Worm (Caenorhabditis elegans) whole organism, late embryonic: ENCODE data around the gene bath-33.

Experiments
- ahr-1 ChIP-seq: sonication (generic microtip); optimal IDR thresholded peaks from 2 replicates; lab custom pipeline; 2016; ENCODE audit warnings: missing genetic modification characterization, missing compliant biosample characterization
- ceh-22 ChIP-seq: sonication (generic microtip); optimal IDR thresholded peaks from 2 replicates; lab custom pipeline; 2017; ENCODE audit warnings: missing biosample characterization, missing genetic modification characterization
- ceh-30 ChIP-seq: fragments of 150-350 bp; optimal IDR thresholded peaks from 2 replicates; lab custom pipeline; 2014; ENCODE audit warnings: missing biosample characterization, missing genetic modification characterization
- ceh-31 ChIP-seq: sonication (generic microtip); optimal IDR thresholded peaks from 2 replicates; lab custom pipeline; 2016; ENCODE audit warnings: missing genetic modification characterization, missing compliant biosample characterization
- che-1 ChIP-seq: sonication (generic microtip); optimal IDR thresholded peaks from 2 replicates; lab custom pipeline; 2016; ENCODE audit warnings: mild to moderate bottlenecking, missing genetic modification characterization, missing compliant biosample characterization
- dmd-4 ChIP-seq: sonication (generic microtip); optimal IDR thresholded peaks from 2 replicates; lab custom pipeline; 2016; ENCODE audit warnings: borderline replicate concordance, missing genetic modification characterization, missing compliant biosample characterization
- elt-2 ChIP-seq: sonication (generic microtip); optimal IDR thresholded peaks from 2 replicates; lab custom pipeline; 2016; ENCODE audit warnings: missing genetic modification reagents, missing genetic modification characterization, missing compliant biosample characterization
- hlh-13 ChIP-seq: fragments of 200-800 bp; sonication (Bioruptor generic); optimal IDR thresholded peaks from 2 replicates; lab custom pipeline; 2018; ENCODE audit warnings: mild to moderate bottlenecking, missing genetic modification characterization, missing compliant biosample characterization
- hlh-30 ChIP-seq: sonication (generic microtip); optimal IDR thresholded peaks from 2 replicates; lab custom pipeline; 2017; ENCODE audit warnings: antibody characterized with exemption, missing genetic modification characterization, missing compliant biosample characterization; ENCODE audit not compliant: insufficient read depth
- lim-6 ChIP-seq: sonication (generic microtip); optimal IDR thresholded peaks from 2 replicates; lab custom pipeline; 2016; ENCODE audit warnings: missing genetic modification characterization, missing compliant biosample characterization
- nhr-11 ChIP-seq: fragments of 150-350 bp; optimal IDR thresholded peaks from 2 replicates; lab custom pipeline; 2014; ENCODE audit warnings: missing biosample characterization, missing genetic modification characterization
- npax-4 ChIP-seq: sonication (generic microtip); optimal IDR thresholded peaks from 2 replicates; lab custom pipeline; 2016; ENCODE audit warnings: missing genetic modification characterization, missing compliant biosample characterization
- pqm-1 ChIP-seq: sonication (generic microtip); optimal IDR thresholded peaks from 2 replicates; lab custom pipeline; 2016; ENCODE audit warnings: missing genetic modification characterization, missing compliant biosample characterization
- tbx-2 ChIP-seq: sonication (generic microtip); optimal IDR thresholded peaks from 2 replicates; lab custom pipeline; 2016; ENCODE audit warnings: missing genetic modification characterization, missing compliant biosample characterization

DNA sequence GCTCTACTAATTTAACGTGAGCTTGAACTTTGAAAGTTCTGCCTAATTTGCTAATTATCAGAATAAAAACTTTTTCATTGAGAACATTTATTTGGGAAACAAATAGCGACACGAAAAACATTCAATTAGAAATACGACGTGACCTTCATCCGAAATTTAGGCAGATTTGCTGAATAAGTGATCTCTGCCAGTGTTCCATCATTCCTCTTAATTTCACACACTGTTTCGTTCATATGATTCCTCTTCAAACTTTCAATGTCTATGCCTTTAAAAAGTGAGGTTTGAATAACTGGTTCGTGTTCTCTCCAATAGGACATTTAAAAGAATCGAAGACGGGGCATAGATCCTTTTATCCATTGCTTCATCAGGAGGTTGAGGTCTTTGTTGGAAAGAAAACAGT, 44.5 kb upstream of the bath-33 start, which contains the start of gene fbxb-20:
- TF ChIP-seq pqm-1 (tag; lab: Kevin White, UChicago) (no peak), ahr-1 (no peak), hlh-13 (GFP tag; lab: Kevin White, UChicago) (no peak), nhr-11 (tag; lab: Kevin White, UChicago) (no peak), elt-2 (no peak), npax-4 (no peak), lim-6 (tag; lab: Kevin White, UChicago) (no peak), che-1 (tag; lab: Kevin White, UChicago) (no peak), hlh-30 (tag; lab: Kevin White, UChicago) (no peak), ceh-22 (tag; lab: Kevin White, UChicago) (no peak), tbx-2 (tag; lab: Kevin White, UChicago) (no peak), ceh-30 (tag; lab: Kevin White, UChicago) (no peak), dmd-4 (tag; lab: Kevin White, UChicago) (no peak), ceh-31 (tag; lab: Kevin White, UChicago) (no peak)
